Worm (Caenorhabditis elegans): ENCODE measurements around the gene C14C10.1.

DNA sequence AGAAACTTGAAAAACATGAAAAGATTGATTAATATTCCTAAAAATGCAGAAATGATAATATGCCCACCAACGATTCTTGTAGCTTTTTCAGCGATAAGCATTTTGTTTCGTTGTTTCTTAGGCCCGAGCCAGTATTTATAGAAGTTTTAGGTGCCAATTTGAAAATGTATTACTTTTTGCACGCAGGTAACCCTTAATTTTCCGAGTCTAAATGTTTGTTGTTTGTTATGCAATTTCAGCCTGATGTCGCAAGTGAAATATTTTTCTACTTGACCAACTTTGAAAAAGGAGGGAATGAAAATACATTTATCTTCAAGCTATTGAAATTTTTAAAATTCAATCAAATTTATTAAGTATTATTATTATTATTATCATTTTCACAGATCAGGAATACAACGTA, 43.9 kb downstream of the C14C10.1 start, which contains the start of gene srx-113:
- no peak for TF ChIP-seq ceh-34 (tag; optimal IDR thresholded peaks at IDR 0.05)
- TF ChIP-seq K02D7.2 (tag; optimal IDR thresholded peaks at IDR 0.05): no peak
- no peak for TF ChIP-seq sox-2 (GFP tag; IDR thresholded peaks at IDR 0.05)

Measured in whole organism, late embryonic.